Worm (Caenorhabditis elegans): ENCODE data around the gene fbxb-50.

fbxb-50 gene

DNA sequence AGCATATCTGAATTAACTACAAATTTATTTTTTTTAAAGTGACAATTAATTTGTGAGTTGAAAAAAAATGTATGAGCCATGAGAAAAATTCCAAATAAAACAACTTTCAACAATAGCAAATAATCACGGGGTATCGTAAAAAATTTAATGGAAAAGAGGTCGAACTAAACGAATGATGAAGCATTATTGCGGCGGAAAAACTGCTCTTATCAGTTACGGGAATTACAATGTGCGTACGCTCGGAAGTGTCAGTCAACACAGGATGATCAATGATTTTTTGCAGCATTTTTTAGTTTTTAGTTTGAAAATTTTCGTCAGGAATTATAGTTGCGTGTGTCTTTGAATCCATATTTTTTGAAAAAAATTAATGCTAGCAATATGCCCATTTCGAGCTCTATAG, 20.5 kb downstream of the fbxb-50 start:
- TF ChIP-seq elt-2 (tag; optimal IDR thresholded peaks at IDR 0.05) (peak; percentile 82), pqm-1 (tag; optimal IDR thresholded peaks at IDR 0.05) (peak; percentile 68), elt-1 (tag; optimal IDR thresholded peaks at IDR 0.05) (no peak), jun-1 (tag; optimal IDR thresholded peaks at IDR 0.05) (peak; percentile 21)

DNA sequence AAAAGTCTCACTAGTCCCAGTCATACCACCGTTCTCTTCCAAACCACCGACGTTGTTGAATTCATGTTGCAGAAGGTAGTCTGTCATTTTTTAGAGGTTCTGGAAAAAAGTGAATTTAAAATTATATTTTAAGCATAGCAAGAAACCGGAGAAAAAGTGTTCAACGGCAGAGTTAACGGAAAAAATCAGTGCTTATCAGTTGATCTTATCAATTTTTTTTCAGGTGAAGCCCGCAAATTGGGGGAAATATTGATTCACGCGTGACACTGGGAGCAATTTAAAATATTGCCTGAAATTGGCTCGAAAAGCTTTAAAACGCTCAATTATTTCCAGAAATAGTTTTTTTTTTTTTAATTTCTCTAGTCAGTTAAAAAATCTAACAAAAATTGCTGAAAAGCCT, 23.6 kb downstream of the fbxb-50 start, which contains the start of gene math-38:
Gene math-38, minus strand, starts transcription at position 101 of the 400 bp plus-strand sequence.
- no peak for TF ChIP-seq eor-1 (tag; optimal IDR thresholded peaks at IDR 0.05)
- peak; percentile 56 for TF ChIP-seq elt-2 (tag; optimal IDR thresholded peaks at IDR 0.05)

DNA sequence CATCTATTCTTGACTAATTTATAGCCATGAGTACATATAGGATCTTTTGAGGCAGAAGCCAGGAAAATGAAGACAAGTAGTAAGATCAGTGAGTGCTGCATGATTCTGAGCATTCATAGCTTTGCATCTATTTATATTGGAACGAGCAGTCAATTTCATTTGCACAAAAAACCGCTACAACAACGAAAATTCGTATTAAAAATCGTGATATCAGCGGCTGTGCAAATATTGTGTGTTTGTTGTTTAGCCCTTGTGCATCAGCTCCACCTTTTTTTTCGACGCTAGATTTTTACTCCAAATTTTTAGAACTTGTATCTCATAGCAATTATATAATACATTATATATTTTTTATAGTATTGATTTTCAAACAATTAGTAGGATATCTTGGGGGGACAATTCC, 27.9 kb downstream of the fbxb-50 start, which contains the start of gene clec-21:
Gene clec-21, minus strand, starts transcription at position 101 of the 400 bp plus-strand sequence.
- TF ChIP-seq aly-2 (tag; optimal IDR thresholded peaks at IDR 0.05): no peak
- no peak for TF ChIP-seq hmg-11 (tag; optimal IDR thresholded peaks at IDR 0.05)
- TF ChIP-seq sea-2 (GFP tag; optimal IDR thresholded peaks at IDR 0.05): no peak
- TF ChIP-seq fkh-10 (GFP tag; optimal IDR thresholded peaks at IDR 0.05): no peak
- no peak for TF ChIP-seq ceh-82 (tag; optimal IDR thresholded peaks at IDR 0.05)
- no peak for TF ChIP-seq nhr-25 (tag; optimal IDR thresholded peaks at IDR 0.05)
- no peak for TF ChIP-seq nhr-237 (tag; optimal IDR thresholded peaks at IDR 0.05)
- TF ChIP-seq ZK546.5 (tag; optimal IDR thresholded peaks at IDR 0.05): no peak

DNA sequence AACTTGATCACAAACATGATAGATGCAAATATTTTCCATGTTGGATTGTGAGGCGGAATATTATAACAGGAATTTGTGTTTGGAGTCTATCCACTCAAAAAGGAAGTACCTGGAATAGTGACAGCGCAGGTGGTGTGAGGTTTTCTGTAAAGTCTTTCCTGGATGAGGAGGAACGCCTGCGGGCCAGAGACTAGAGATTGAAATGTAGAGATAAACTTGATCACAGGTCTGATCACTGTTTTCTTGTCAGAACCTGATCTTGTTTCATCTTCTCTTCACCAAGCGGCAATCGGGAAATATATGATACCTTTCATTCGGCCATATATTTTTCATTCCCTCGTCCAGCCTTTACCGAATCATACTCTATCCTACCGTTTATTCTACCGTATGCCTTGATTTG, 30.1 kb downstream of the fbxb-50 start, which contains the start of gene T07H3.8:
Gene T07H3.8, plus strand, starts transcription at position 301 of the 400 bp plus-strand sequence.
- TF ChIP-seq ama-1 (optimal IDR thresholded peaks at IDR 0.05) (no peak), nhr-11 (tag; optimal IDR thresholded peaks at IDR 0.05) (no peak), elt-1 (tag; optimal IDR thresholded peaks at IDR 0.05) (no peak), ZK546.5 (tag; optimal IDR thresholded peaks at IDR 0.05) (no peak), ceh-28 (tag; optimal IDR thresholded peaks at IDR 0.05) (no peak), elt-3 (tag; optimal IDR thresholded peaks at IDR 0.05) (no peak), daf-12 (tag; optimal IDR thresholded peaks at IDR 0.05) (no peak), pha-4 (tag; optimal IDR thresholded peaks at IDR 0.05) (no peak), lin-39 (tag; optimal IDR thresholded peaks at IDR 0.05) (no peak), fkh-2 (tag; optimal IDR thresholded peaks at IDR 0.05) (no peak), skn-1 (tag; optimal IDR thresholded peaks at IDR 0.05) (no peak), aly-2 (tag; optimal IDR thresholded peaks at IDR 0.05) (no peak), lin-15B (tag; optimal IDR thresholded peaks at IDR 0.05) (no peak), egl-5 (tag; optimal IDR thresholded peaks at IDR 0.05) (no peak), fos-1 (tag; optimal IDR thresholded peaks at IDR 0.05) (no peak), ztf-4 (tag; optimal IDR thresholded peaks at IDR 0.05) (no peak), nhr-25 (tag; optimal IDR thresholded peaks at IDR 0.05) (no peak), fkh-10 (GFP tag; optimal IDR thresholded peaks at IDR 0.05) (no peak), sea-2 (GFP tag; optimal IDR thresholded peaks at IDR 0.05) (no peak)

DNA sequence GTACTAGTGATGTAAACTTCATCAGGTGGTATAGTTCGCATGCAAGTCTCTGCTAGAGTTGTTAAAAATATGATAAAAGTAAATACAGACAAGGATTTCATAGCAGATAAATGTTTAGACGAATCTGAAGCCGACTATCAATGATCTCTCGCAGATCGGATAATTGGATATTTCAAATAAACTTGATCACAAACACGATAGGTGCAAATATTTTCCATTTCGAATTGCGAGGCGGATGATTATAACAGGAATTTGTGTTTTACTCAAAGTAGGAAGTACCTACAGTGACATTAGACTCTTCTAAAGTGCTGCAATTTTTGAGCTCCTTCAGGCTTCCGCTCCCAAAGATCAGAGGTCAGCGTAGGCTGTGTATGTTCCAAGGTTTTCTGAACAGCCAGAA, 33.6 kb downstream of the fbxb-50 start, which contains the start of gene T07H3.7:
Gene T07H3.7, minus strand, starts transcription at position 101 of the 400 bp plus-strand sequence.
- TF ChIP-seq ceh-16 (tag; optimal IDR thresholded peaks at IDR 0.05) (no peak), hmg-11 (tag; optimal IDR thresholded peaks at IDR 0.05) (no peak), nfya-1 (tag; optimal IDR thresholded peaks at IDR 0.05; ENCODE audit: insufficient read depth) (no peak), snpc-4 (tag; optimal IDR thresholded peaks at IDR 0.05) (no peak), elt-1 (tag; optimal IDR thresholded peaks at IDR 0.05) (no peak), eor-1 (tag; optimal IDR thresholded peaks at IDR 0.05) (no peak), ztf-4 (tag; optimal IDR thresholded peaks at IDR 0.05) (no peak), ama-1 (optimal IDR thresholded peaks at IDR 0.05) (no peak), nhr-12 (tag; optimal IDR thresholded peaks at IDR 0.05) (no peak), nhr-23 (tag; optimal IDR thresholded peaks at IDR 0.05) (no peak), R02D3.7 (tag; optimal IDR thresholded peaks at IDR 0.05) (no peak)

DNA sequence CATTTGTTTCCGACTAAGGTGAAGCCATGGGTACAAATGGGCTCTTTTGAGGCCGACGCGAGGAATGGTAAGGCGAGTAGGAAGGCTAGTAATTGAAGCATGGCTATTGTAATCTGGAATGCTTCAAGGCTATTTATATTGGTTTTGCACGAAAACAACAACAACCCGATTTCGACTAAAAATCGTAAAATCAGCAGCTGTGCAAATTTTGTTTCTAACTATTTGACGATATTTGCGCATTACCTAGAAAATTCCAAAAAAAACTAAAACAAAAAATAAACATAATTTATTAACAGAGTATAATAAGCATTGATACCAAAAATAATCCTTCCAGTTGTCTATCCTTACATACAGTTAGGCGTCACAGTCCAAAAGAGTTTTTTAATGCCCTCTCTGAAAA, 38.9 kb downstream of the fbxb-50 start, which contains the start of gene clec-20:
Gene clec-20, minus strand, starts transcription at position 101 of the 400 bp plus-strand sequence.
- TF ChIP-seq nhr-12 (tag; optimal IDR thresholded peaks at IDR 0.05) (no peak), fkh-2 (tag; optimal IDR thresholded peaks at IDR 0.05) (no peak), nhr-11 (tag; optimal IDR thresholded peaks at IDR 0.05) (no peak), sea-2 (GFP tag; optimal IDR thresholded peaks at IDR 0.05) (no peak), nhr-237 (tag; optimal IDR thresholded peaks at IDR 0.05) (no peak), elt-3 (tag; optimal IDR thresholded peaks at IDR 0.05) (no peak), elt-1 (tag; optimal IDR thresholded peaks at IDR 0.05) (no peak), eor-1 (tag; optimal IDR thresholded peaks at IDR 0.05) (no peak)
